Fruit fly (Drosophila melanogaster): Measurements from ENCODE around the gene Not10.

DNA sequence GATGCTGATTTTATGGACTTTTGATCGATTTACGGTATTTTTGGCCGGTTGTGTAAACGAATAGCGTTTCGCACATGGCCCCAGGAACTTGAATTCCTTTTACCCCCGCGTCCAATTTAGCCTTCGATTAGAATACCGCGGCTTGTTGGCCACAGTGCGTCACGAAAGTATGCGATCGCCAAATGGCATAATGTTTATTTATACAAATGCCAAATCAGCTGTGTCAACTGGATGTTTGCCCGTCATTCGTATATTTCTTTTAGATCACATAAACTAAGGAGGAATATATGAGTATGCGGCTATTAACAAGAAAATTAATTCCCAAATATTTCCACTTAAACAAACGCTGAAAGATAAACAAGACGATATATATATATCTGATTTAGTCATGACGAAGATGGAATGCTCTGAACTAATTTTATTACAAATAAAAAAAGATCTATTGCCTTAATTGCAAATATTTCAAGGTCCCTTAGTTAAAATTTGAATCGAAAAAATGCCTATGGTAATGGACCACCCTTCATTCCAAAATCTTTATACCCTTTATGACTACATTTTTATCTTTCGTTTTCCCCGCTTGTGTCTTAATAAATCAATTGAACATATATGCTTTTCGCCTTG lies 26.6 kb downstream of the Not10 start:
- TF ChIP-seq Crg-1 (GFP tag; optimal IDR thresholded peaks at IDR 0.05), result no peak
- no peak for TF ChIP-seq cic (GFP tag; optimal IDR thresholded peaks at IDR 0.05)
- TF ChIP-seq kay (GFP tag; ENCODE audit: borderline replicate concordance), result no peak
- TF ChIP-seq Hr96 (GFP tag; optimal IDR thresholded peaks at IDR 0.05), result no peak
- no peak for TF ChIP-seq CG33017 (tag; optimal IDR thresholded peaks at IDR 0.05)
- TF ChIP-seq Mnt (GFP tag; optimal IDR thresholded peaks at IDR 0.05), result no peak
- no peak for TF ChIP-seq cnc (optimal IDR thresholded peaks at IDR 0.05)
- TF ChIP-seq CG11617 (GFP tag; optimal IDR thresholded peaks at IDR 0.05), result no peak
- TF ChIP-seq CG14711 (tag; optimal IDR thresholded peaks at IDR 0.05), result no peak
- TF ChIP-seq pad (GFP tag; optimal IDR thresholded peaks at IDR 0.05), result no peak
- TF ChIP-seq tj (GFP tag; optimal IDR thresholded peaks at IDR 0.05), result no peak
- no peak for TF ChIP-seq CG12768 (GFP tag; optimal IDR thresholded peaks at IDR 0.05)
- no peak for TF ChIP-seq CG7045 (GFP tag; optimal IDR thresholded peaks at IDR 0.05)

All from whole organism, adult.